Fruit fly (Drosophila melanogaster) whole organism, embryonic: ENCODE measurements around the gene orion.

ENCODE experiments used
- Ada2b ChIP-seq: fragments of 200-800 bp; sonication (Bioruptor generic); IDR thresholded peaks from 2 replicates; pipeline ENCODE4 v1.3.6; 2022; ENCODE audit warnings: missing biosample characterization, missing genetic modification characterization
- Aef1 ChIP-seq: fragments of 200-800 bp; sonication (Bioruptor generic); IDR thresholded peaks from 3 replicates; pipeline ENCODE4 v1.3.6; 2022; ENCODE audit warnings: missing biosample characterization, missing genetic modification characterization
- Atf6 ChIP-seq: fragments of 200-800 bp; sonication (Bioruptor generic); IDR thresholded peaks from 2 replicates; pipeline ENCODE4 v1.3.6; 2022; ENCODE audit warnings: missing biosample characterization, missing genetic modification characterization
- B-H1 ChIP-seq: fragments of 200-800 bp; sonication (Bioruptor generic); IDR thresholded peaks from 3 replicates; pipeline ENCODE4 v1.3.6; 2022; ENCODE audit warnings: missing biosample characterization, missing genetic modification characterization
- CG11085 ChIP-seq: fragments of 200-800 bp; sonication (Bioruptor generic); IDR thresholded peaks from 2 replicates; pipeline ENCODE4 v1.3.6; 2022; ENCODE audit warnings: missing biosample characterization, missing genetic modification characterization
- CG11093 ChIP-seq: fragments of 200-800 bp; sonication (Bioruptor generic); IDR thresholded peaks from 3 replicates; pipeline ENCODE4 v1.3.6; 2022; ENCODE audit warnings: missing biosample characterization, missing genetic modification characterization
- CG12071 ChIP-seq: fragments of 200-800 bp; sonication (Bioruptor generic); optimal IDR thresholded peaks from 3 replicates; lab custom pipeline; 2018; ENCODE audit warnings: missing biosample characterization, mild to moderate bottlenecking, missing genetic modification characterization
- CG12659 ChIP-seq: fragments of 200-800 bp; sonication (Bioruptor generic); optimal IDR thresholded peaks from 3 replicates; lab custom pipeline; 2017; ENCODE audit warnings: mild to moderate bottlenecking, missing biosample characterization, missing genetic modification reagents, missing genetic modification characterization
- CG13624 ChIP-seq: fragments of 200-800 bp; sonication (Bioruptor generic); optimal IDR thresholded peaks from 2 replicates; lab custom pipeline; 2016; ENCODE audit warnings: missing biosample characterization, missing genetic modification characterization
- CG14014 ChIP-seq: fragments of 200-800 bp; sonication (Bioruptor generic); IDR thresholded peaks from 2 replicates; pipeline ENCODE4 v1.3.6; 2022; ENCODE audit warnings: missing biosample characterization, missing genetic modification characterization
- CG1603 ChIP-seq: fragments of 200-800 bp; sonication (Bioruptor generic); optimal IDR thresholded peaks from 2 replicates; lab custom pipeline; 2019; ENCODE audit warnings: missing biosample characterization, mild to moderate bottlenecking, missing genetic modification characterization, moderate library complexity
- CG16813 ChIP-seq: fragments of 200-800 bp; sonication (Bioruptor generic); IDR thresholded peaks from 3 replicates; pipeline ENCODE4 v1.3.6; 2022; ENCODE audit warnings: missing biosample characterization, missing genetic modification characterization; ENCODE audit not compliant: partially characterized antibody
- CG17385 ChIP-seq: fragments of 200-800 bp; sonication (Bioruptor generic); optimal IDR thresholded peaks from 3 replicates; lab custom pipeline; 2018; ENCODE audit warnings: missing biosample characterization, mild to moderate bottlenecking, missing genetic modification characterization
- CG17912 ChIP-seq: fragments of 200-800 bp; sonication (Bioruptor generic); optimal IDR thresholded peaks from 2 replicates; lab custom pipeline; 2018; ENCODE audit warnings: missing biosample characterization, mild to moderate bottlenecking, missing genetic modification characterization
- CG2116 ChIP-seq: fragments of 200-800 bp; sonication (Bioruptor generic); optimal IDR thresholded peaks from 3 replicates; lab custom pipeline; 2018; ENCODE audit warnings: missing biosample characterization, mild to moderate bottlenecking, missing genetic modification characterization
- CG30403 ChIP-seq: fragments of 200-800 bp; sonication (Bioruptor generic); optimal IDR thresholded peaks from 3 replicates; lab custom pipeline; 2016; ENCODE audit warnings: missing biosample characterization, missing genetic modification characterization
- CG4617 ChIP-seq: fragments of 200-800 bp; sonication (Bioruptor generic); optimal IDR thresholded peaks from 3 replicates; lab custom pipeline; 2016; ENCODE audit warnings: missing biosample characterization, missing genetic modification characterization, borderline replicate concordance
- CG4820 ChIP-seq: fragments of 200-800 bp; sonication (Bioruptor generic); optimal IDR thresholded peaks from 3 replicates; lab custom pipeline; 2016; ENCODE audit warnings: missing biosample characterization, missing genetic modification characterization
- CG6791 ChIP-seq: fragments of 200-800 bp; sonication (Bioruptor generic); IDR thresholded peaks from 3 replicates; pipeline ENCODE4 v1.3.6; 2022; ENCODE audit warnings: missing biosample characterization, missing genetic modification characterization; ENCODE audit not compliant: partially characterized antibody
- CG7928 ChIP-seq: fragments of 200-800 bp; sonication (Bioruptor generic); optimal IDR thresholded peaks from 2 replicates; lab custom pipeline; 2017; ENCODE audit warnings: missing biosample characterization, mild to moderate bottlenecking, missing genetic modification characterization
- CG8290 ChIP-seq, 3 experiments: fragments of 200-800 bp; sonication (Bioruptor generic); optimal IDR thresholded peaks; 2 replicates each; lab custom pipeline; 2016 to 2019; ENCODE audit warnings: missing biosample characterization in 3 of 3, missing genetic modification characterization in 3 of 3, mild to moderate bottlenecking in 2 of 3, moderate library complexity in 1 of 3
- D19A ChIP-seq: fragments of 200-800 bp; optimal IDR thresholded peaks from 3 replicates; lab custom pipeline; 2019; ENCODE audit warnings: missing biosample characterization, mild to moderate bottlenecking, missing genetic modification characterization, moderate library complexity
- E2f1 ChIP-seq: fragments of 200-800 bp; sonication (Bioruptor generic); IDR thresholded peaks from 2 replicates; pipeline ENCODE4 v1.3.6; 2022; ENCODE audit warnings: missing biosample characterization, missing genetic modification characterization
- Hey ChIP-seq: fragments of 200-800 bp; sonication (Bioruptor generic); optimal IDR thresholded peaks from 3 replicates; lab custom pipeline; 2018; ENCODE audit warnings: missing biosample characterization, mild to moderate bottlenecking, missing genetic modification characterization
- Lhr ChIP-seq: fragments of 200-800 bp; sonication (Bioruptor generic); optimal IDR thresholded peaks from 3 replicates; lab custom pipeline; 2017; ENCODE audit warnings: mild to moderate bottlenecking, missing biosample characterization, missing genetic modification reagents, missing genetic modification characterization
- Med ChIP-seq: fragments of 200-800 bp; sonication (Bioruptor generic); peaks from one replicate; lab custom pipeline; 2016; ENCODE audit warnings: missing biosample characterization, missing genetic modification characterization, mild to moderate bottlenecking, inconsistent platforms, moderate library complexity
- Pdp1 ChIP-seq, 2 experiments: fragments of 200-800 bp; sonication (Bioruptor generic); optimal IDR thresholded peaks; 3 replicates each; lab custom pipeline; 2016; ENCODE audit warnings: missing biosample characterization in 2 of 2, missing genetic modification characterization in 2 of 2, mild to moderate bottlenecking in 1 of 2, moderate library complexity in 1 of 2
- Sry-β ChIP-seq: fragments of 200-800 bp; sonication (Bioruptor generic); optimal IDR thresholded peaks from 2 replicates; lab custom pipeline; 2018; ENCODE audit warnings: missing biosample characterization, mild to moderate bottlenecking, missing genetic modification characterization, moderate library complexity
- br ChIP-seq: fragments of >200 bp; optimal IDR thresholded peaks from 2 replicates; lab custom pipeline; 2017
- bsh ChIP-seq, 2 experiments: fragments of 200-800 bp; sonication (Bioruptor generic); optimal IDR thresholded peaks; 2 replicates each; lab custom pipeline; 2017 to 2018; ENCODE audit warnings: mild to moderate bottlenecking in 2 of 2, missing biosample characterization in 2 of 2, missing genetic modification characterization in 2 of 2, moderate library complexity in 1 of 2
- chm ChIP-seq: fragments of 200-800 bp; sonication (Bioruptor generic); IDR thresholded peaks from 2 replicates; pipeline ENCODE4 v1.3.6; 2022; ENCODE audit warnings: missing biosample characterization, missing genetic modification characterization
- corto ChIP-seq: fragments of 200-800 bp; sonication (Bioruptor generic); optimal IDR thresholded peaks from 2 replicates; lab custom pipeline; 2016; ENCODE audit warnings: missing biosample characterization, mild to moderate bottlenecking, missing genetic modification characterization, moderate library complexity
- dimm ChIP-seq: fragments of 200-800 bp; sonication (Bioruptor generic); IDR thresholded peaks from 2 replicates; pipeline ENCODE4 v1.3.6; 2022; ENCODE audit warnings: missing biosample characterization, missing genetic modification characterization
- exex ChIP-seq: fragments of 200-800 bp; sonication (Bioruptor generic); optimal IDR thresholded peaks from 4 replicates; lab custom pipeline; 2018; ENCODE audit warnings: missing biosample characterization, mild to moderate bottlenecking, missing genetic modification characterization, moderate library complexity
- fd96Cb ChIP-seq: fragments of 200-800 bp; sonication (Bioruptor generic); optimal IDR thresholded peaks from 2 replicates; lab custom pipeline; 2018; ENCODE audit warnings: missing biosample characterization, mild to moderate bottlenecking, missing genetic modification characterization, moderate library complexity
- gem ChIP-seq: fragments of 200-800 bp; sonication (Bioruptor generic); optimal IDR thresholded peaks from 2 replicates; lab custom pipeline; 2019; ENCODE audit warnings: missing biosample characterization, mild to moderate bottlenecking, missing genetic modification characterization, moderate library complexity
- gro ChIP-seq: fragments of 200-800 bp; sonication (Bioruptor generic); optimal IDR thresholded peaks from 2 replicates; lab custom pipeline; 2016; ENCODE audit warnings: missing biosample characterization, missing genetic modification characterization
- lmd ChIP-seq: fragments of 200-800 bp; sonication (Bioruptor generic); IDR thresholded peaks from 2 replicates; pipeline ENCODE4 v1.3.6; 2022; ENCODE audit warnings: missing biosample characterization, missing genetic modification characterization
- pfk ChIP-seq: fragments of 200-800 bp; sonication (Bioruptor generic); optimal IDR thresholded peaks from 2 replicates; lab custom pipeline; 2018; ENCODE audit warnings: missing biosample characterization, mild to moderate bottlenecking, missing genetic modification characterization, moderate library complexity
- phol ChIP-seq: fragments of 200-800 bp; sonication (Bioruptor generic); optimal IDR thresholded peaks from 3 replicates; lab custom pipeline; 2018; ENCODE audit warnings: missing biosample characterization, mild to moderate bottlenecking, missing genetic modification characterization, moderate library complexity
- prd ChIP-seq, 3 experiments: fragments of >200 bp in 2 of 3; fragments of 200-800 bp in 1 of 3; sonication (Bioruptor generic) in 1 of 3; optimal IDR thresholded peaks in 2 of 3; IDR thresholded peaks in 1 of 3; 2 replicates in 2 of 3; 3 replicates in 1 of 3; pipeline versions ENCODE4 v1.3.6 to Lab custom; 2017 to 2022; ENCODE audit warnings: missing biosample characterization in 1 of 3, missing genetic modification characterization in 1 of 3
- row ChIP-seq: fragments of 200-800 bp; sonication (Bioruptor generic); IDR thresholded peaks from 3 replicates; pipeline ENCODE4 v1.3.6; 2022; ENCODE audit warnings: missing biosample characterization, missing genetic modification characterization
- sd ChIP-seq: fragments of 200-800 bp; sonication (Bioruptor generic); optimal IDR thresholded peaks from 3 replicates; lab custom pipeline; 2018; ENCODE audit warnings: missing biosample characterization, mild to moderate bottlenecking, missing genetic modification characterization, moderate library complexity
- slp2 ChIP-seq: fragments of 200-800 bp; sonication (Bioruptor generic); optimal IDR thresholded peaks from 2 replicates; lab custom pipeline; 2016; ENCODE audit warnings: missing biosample characterization, missing genetic modification characterization
- sob ChIP-seq: fragments of 200-800 bp; sonication (Bioruptor generic); IDR thresholded peaks from 2 replicates; pipeline ENCODE4 v1.3.6; 2022; ENCODE audit warnings: missing biosample characterization, missing genetic modification characterization
- tap ChIP-seq: fragments of 200-800 bp; optimal IDR thresholded peaks from 3 replicates; lab custom pipeline; 2019; ENCODE audit warnings: missing biosample characterization, mild to moderate bottlenecking, missing genetic modification characterization, moderate library complexity
- unc-4 ChIP-seq: fragments of 200-800 bp; sonication (Bioruptor generic); IDR thresholded peaks from 2 replicates; pipeline ENCODE4 v1.3.6; 2022; ENCODE audit warnings: missing biosample characterization, missing genetic modification characterization; ENCODE audit not compliant: partially characterized antibody
- usp ChIP-seq: fragments of >200 bp; optimal IDR thresholded peaks from 2 replicates; lab custom pipeline; 2017; ENCODE audit warnings: missing biosample characterization, missing genetic modification characterization
- zf30C ChIP-seq: fragments of 200-800 bp; sonication (Bioruptor generic); optimal IDR thresholded peaks from 3 replicates; lab custom pipeline; 2018; ENCODE audit warnings: missing biosample characterization, mild to moderate bottlenecking, missing genetic modification characterization

Gene orion

DNA sequence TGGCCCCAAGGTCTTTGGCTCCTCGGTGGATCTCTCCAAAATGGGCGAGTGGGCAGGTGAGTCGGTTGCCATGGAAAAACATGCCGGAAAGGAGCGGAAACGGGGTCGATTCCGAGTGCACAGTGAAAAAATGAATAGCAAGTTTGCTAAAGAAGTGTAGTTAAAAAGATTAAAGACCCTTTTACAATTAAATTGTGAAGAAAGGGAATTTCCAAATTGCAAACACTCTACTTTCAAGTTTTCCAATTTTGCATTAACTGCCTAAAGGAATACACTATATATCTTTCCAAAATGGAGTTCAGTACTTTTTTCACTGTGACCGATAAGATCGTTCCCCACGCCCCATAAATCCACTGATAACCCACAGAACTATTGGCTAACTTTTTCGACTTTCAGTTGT lies 37.2 kb downstream of the orion start:
- TF ChIP-seq CG14014 (GFP tag; lab: Robert Waterston, UW): 0 out of 2 replicates have a peak, but pooled peaks have one; percentile 14
- TF ChIP-seq usp (GFP tag; lab: Kevin White, UChicago): no peak
- no peak for TF ChIP-seq exex (tag; lab: Kevin White, UChicago)
- TF ChIP-seq CG12071: no peak
- no peak for TF ChIP-seq Lhr (GFP tag; lab: Kevin White, UChicago)
- no peak for TF ChIP-seq CG13624 (GFP tag; lab: Kevin White, UChicago)
- no peak for TF ChIP-seq CG1603 (tag; lab: Kevin White, UChicago)
- no peak for TF ChIP-seq CG17912 (GFP tag; lab: Kevin White, UChicago)
- peak; percentile 5 for TF ChIP-seq CG17385
- TF ChIP-seq CG16813 (GFP tag; lab: Robert Waterston, UW): no peak
- 0 out of 2 replicates have a peak, but pooled peaks have one; percentile 51 for TF ChIP-seq chm (GFP tag; lab: Robert Waterston, UW)
- TF ChIP-seq Med (GFP tag; lab: Kevin White, UChicago): peak; percentile 79
- peak; percentile 18 for TF ChIP-seq zf30C
- TF ChIP-seq slp2 (GFP tag; lab: Kevin White, UChicago): no peak
- TF ChIP-seq tap (tag; lab: Kevin White, UChicago): peak; percentile 7
- no peak for TF ChIP-seq prd (optimal IDR thresholded peaks at IDR 0.05; lab: Kevin White, UChicago)
- peak; percentile 56 for TF ChIP-seq prd (GFP tag; IDR thresholded peaks at IDR 0.05; lab: Robert Waterston, UW)
- TF ChIP-seq CG6791 (GFP tag; lab: Robert Waterston, UW): no peak
- TF ChIP-seq CG8290 (GFP tag; optimal IDR thresholded peaks at IDR 0.05; lab: Kevin White, UChicago): no peak
- TF ChIP-seq CG8290 (tag; optimal IDR thresholded peaks at IDR 0.05; lab: Kevin White, UChicago): no peak
- TF ChIP-seq phol (tag; lab: Kevin White, UChicago): peak; percentile 30
- peak; percentile 51; the same call in 1 of the 2 replicates for TF ChIP-seq Ada2b (GFP tag; lab: Robert Waterston, UW)
- TF ChIP-seq CG4820 (GFP tag; lab: Kevin White, UChicago): peak; percentile 5
- TF ChIP-seq Sry-β (GFP tag; lab: Kevin White, UChicago): no peak
- TF ChIP-seq dimm (GFP tag; lab: Robert Waterston, UW): no peak
- peak; percentile 60; the same call in 2 of the 3 replicates for TF ChIP-seq row (GFP tag; lab: Robert Waterston, UW)
- peak in 1 of 2 experiments; percentile 9 for TF ChIP-seq Pdp1 (GFP tag; optimal IDR thresholded peaks at IDR 0.05; lab: Kevin White, UChicago)
- no peak for TF ChIP-seq unc-4 (GFP tag; lab: Robert Waterston, UW)
- TF ChIP-seq Hey (tag; lab: Kevin White, UChicago): no peak
- TF ChIP-seq Aef1 (GFP tag; lab: Robert Waterston, UW): no peak
- 0 out of 2 replicates have a peak, but pooled peaks have one; percentile 23 for TF ChIP-seq sob (GFP tag; lab: Robert Waterston, UW)
- TF ChIP-seq CG11085 (GFP tag; lab: Robert Waterston, UW): no peak
- TF ChIP-seq corto (GFP tag; lab: Kevin White, UChicago): no peak
- no peak for TF ChIP-seq CG7928 (GFP tag; lab: Kevin White, UChicago)
- TF ChIP-seq CG4617 (GFP tag; lab: Kevin White, UChicago): no peak
- TF ChIP-seq gem (tag; lab: Kevin White, UChicago): peak; percentile 62
- TF ChIP-seq B-H1: 0 out of 3 replicates have a peak, but pooled peaks have one; percentile 11
- TF ChIP-seq pfk (GFP tag; lab: Kevin White, UChicago): no peak
- peak; percentile 34; the same call in 1 of the 2 replicates for TF ChIP-seq E2f1 (GFP tag; lab: Robert Waterston, UW)
- TF ChIP-seq lmd: 0 out of 2 replicates have a peak, but pooled peaks have one; percentile 33
- TF ChIP-seq sd (tag; lab: Kevin White, UChicago): no peak
- no peak for TF ChIP-seq gro (GFP tag; lab: Kevin White, UChicago)
- TF ChIP-seq fd96Cb (tag; lab: Kevin White, UChicago): peak; percentile 21
- TF ChIP-seq CG30403 (GFP tag; lab: Kevin White, UChicago): peak; percentile 24
- TF ChIP-seq bsh (GFP tag; optimal IDR thresholded peaks at IDR 0.05; lab: Kevin White, UChicago): peak in 1 of 2 experiments; percentile 29
- no peak for TF ChIP-seq br
- peak; percentile 24 for TF ChIP-seq CG12659 (GFP tag; lab: Kevin White, UChicago)
- TF ChIP-seq CG2116 (GFP tag; lab: Kevin White, UChicago): no peak
- peak; percentile 15 for TF ChIP-seq D19A (tag; lab: Kevin White, UChicago)
- TF ChIP-seq CG11093 (GFP tag; lab: Robert Waterston, UW): no peak
- no peak for TF ChIP-seq Atf6 (GFP tag; lab: Robert Waterston, UW)
